Worm (Caenorhabditis elegans): ENCODE data around the gene C35D6.4.

The C35D6.4 gene

DNA sequence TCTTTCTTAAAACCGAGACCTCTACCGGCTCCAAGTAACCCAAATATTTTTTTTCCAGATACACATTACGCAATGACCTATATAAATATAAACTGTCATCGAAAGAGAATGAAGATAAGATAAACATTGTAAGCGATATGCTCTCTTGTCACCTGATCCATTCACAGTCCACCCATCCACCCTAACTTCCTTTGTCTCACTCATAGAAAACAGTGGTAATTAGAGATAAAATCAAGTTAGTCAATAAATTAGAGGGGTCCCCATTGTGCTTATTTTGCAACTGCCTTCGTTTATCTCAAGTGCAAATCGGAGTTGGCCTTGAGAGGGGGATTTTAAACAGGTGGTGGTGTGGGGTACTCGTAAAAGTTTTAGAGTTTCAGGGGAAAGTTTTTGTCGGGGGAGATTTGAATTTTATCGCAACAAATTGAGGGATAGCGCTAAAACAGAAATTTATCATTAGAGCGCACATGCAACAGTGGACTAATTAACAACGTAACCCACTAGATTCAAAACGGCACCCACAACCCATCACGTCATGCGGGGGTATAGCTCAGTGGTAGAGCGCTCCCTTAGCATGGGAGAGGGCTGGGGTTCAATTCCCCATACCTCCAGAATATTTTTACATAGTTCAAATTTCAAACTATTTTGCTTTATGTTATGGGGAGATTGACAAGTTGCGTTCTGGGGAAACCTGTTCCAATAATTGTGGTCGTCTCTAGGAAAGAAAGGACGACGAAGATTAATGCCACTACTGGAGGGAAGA is 47.2 kb downstream of the C35D6.4 start (continued):
- TF ChIP-seq lag-1 (GFP tag; IDR thresholded peaks at IDR 0.05) (no peak), attf-5 (GFP tag; optimal IDR thresholded peaks at IDR 0.05) (peak; percentile 44), sdz-38 (tag; optimal IDR thresholded peaks at IDR 0.05) (no peak), dox-1 (GFP tag; IDR thresholded peaks at IDR 0.05) (no peak; the same call in 1 of the 2 replicates), nfyb-1 (GFP tag; IDR thresholded peaks at IDR 0.05) (peak; percentile 69; the same call in 1 of the 2 replicates), lir-1 (GFP tag; conservative IDR thresholded peaks at IDR 0.05) (no peak), nfya-2 (GFP tag; IDR thresholded peaks at IDR 0.05) (no peak), B0336.3 (GFP tag; IDR thresholded peaks at IDR 0.05) (peak; percentile 56; the same call in 1 of the 2 replicates), let-526 (GFP tag; IDR thresholded peaks at IDR 0.05) (no peak), sptf-2 (GFP tag; optimal IDR thresholded peaks at IDR 0.05) (peak; percentile 67), F52B5.7 (tag; optimal IDR thresholded peaks at IDR 0.05) (peak; percentile 25), rpc-1 (optimal IDR thresholded peaks at IDR 0.05) (peak; percentile 88), rpc-1 (tag; optimal IDR thresholded peaks at IDR 0.05) (peak; percentile 87), ztf-18 (tag; optimal IDR thresholded peaks at IDR 0.05) (peak; percentile 83), D2030.7 (GFP tag; IDR thresholded peaks at IDR 0.05) (peak; percentile 75), sea-2 (GFP tag; IDR thresholded peaks at IDR 0.05) (no peak), hrde-1 (tag; optimal IDR thresholded peaks at IDR 0.05; ENCODE audit: borderline replicate concordance) (peak; percentile 28), ztf-26 (tag; optimal IDR thresholded peaks at IDR 0.05) (no peak), let-607 (tag; optimal IDR thresholded peaks at IDR 0.05) (peak in 1 of 2 experiments; percentile 23), egl-18 (GFP tag; IDR thresholded peaks at IDR 0.05) (0 out of 2 replicates have a peak, but pooled peaks have one; percentile 18), rec-8 (tag; optimal IDR thresholded peaks at IDR 0.05) (peak; percentile 46 to 60), athp-1 (tag; optimal IDR thresholded peaks at IDR 0.05) (peak; percentile 59), ceh-27 (GFP tag; optimal IDR thresholded peaks at IDR 0.05) (peak; percentile 43), mxl-1 (tag; optimal IDR thresholded peaks at IDR 0.05) (peak; percentile 70), Y67H2A.10 (GFP tag; conservative IDR thresholded peaks at IDR 0.05) (no peak), tbp1 (GFP tag; optimal IDR thresholded peaks at IDR 0.05) (peak; percentile 91), B0035.1 (tag; optimal IDR thresholded peaks at IDR 0.05) (no peak), lsl-1 (GFP tag; optimal IDR thresholded peaks at IDR 0.05) (peak; percentile 31), snpc-1.3 (tag; optimal IDR thresholded peaks at IDR 0.05; ENCODE audit: insufficient read depth) (peak; percentile 57), snpc-1.1 (tag; optimal IDR thresholded peaks at IDR 0.05; ENCODE audit: insufficient read depth) (no peak), snpc-4 (GFP tag; optimal IDR thresholded peaks at IDR 0.05) (peak; percentile 88), snpc-4 (tag; optimal IDR thresholded peaks at IDR 0.05) (peak; percentile 18 to 96 (median 91)), ama-1 (optimal IDR thresholded peaks at IDR 0.05) (no peak), ama-1 (GFP tag; optimal IDR thresholded peaks at IDR 0.05) (peak; percentile 50 to 56), nhr-90 (tag; optimal IDR thresholded peaks at IDR 0.05) (peak; percentile 69), ceh-58 (GFP tag; IDR thresholded peaks at IDR 0.05) (no peak), F23B12.7 (tag; optimal IDR thresholded peaks at IDR 0.05; ENCODE audit: insufficient read depth) (peak; percentile 35), dpl-1 (GFP tag; optimal IDR thresholded peaks at IDR 0.05) (no peak), Y79H2A.3 (GFP tag; conservative IDR thresholded peaks at IDR 0.05) (no peak), efl-1 (GFP tag; optimal IDR thresholded peaks at IDR 0.05) (peak; percentile 14), cebp-1 (GFP tag; IDR thresholded peaks at IDR 0.05) (no peak), cebp-1 (tag; optimal IDR thresholded peaks at IDR 0.05) (peak; percentile 50), chd-7 (tag; optimal IDR thresholded peaks at IDR 0.05) (peak; percentile 70), ceh-79 (tag; optimal IDR thresholded peaks at IDR 0.05) (peak; percentile 32), C17E4.6 (GFP tag; IDR thresholded peaks at IDR 0.05) (no peak), Y53F4B.3 (GFP tag; IDR thresholded peaks at IDR 0.05) (no peak), madf-6 (GFP tag; IDR thresholded peaks at IDR 0.05) (peak; percentile 50), T26A5.8 (tag; optimal IDR thresholded peaks at IDR 0.05) (no peak)

All from whole organism, young adult.